Fruit fly (Drosophila melanogaster) whole organism, embryonic: ENCODE data around the gene CG15725.
A peak's percentile ranks its signal among the peaks of the same experiment; 100 is the strongest.

Source experiments
- Atf6 ChIP-seq: fragments of 200-800 bp; sonication (Bioruptor generic); IDR thresholded peaks from 2 replicates; pipeline ENCODE4 v1.3.6; 2022; ENCODE audit warnings: missing biosample characterization, missing genetic modification characterization
- Awh ChIP-seq: fragments of 200-800 bp; sonication (Bioruptor generic); IDR thresholded peaks from 2 replicates; pipeline ENCODE4, ENCODE4 v1.3.6; 2022; ENCODE audit warnings: missing biosample characterization, missing genetic modification characterization
- B-H1 ChIP-seq: fragments of 200-800 bp; sonication (Bioruptor generic); IDR thresholded peaks from 3 replicates; pipeline ENCODE4 v1.3.6; 2022; ENCODE audit warnings: missing biosample characterization, missing genetic modification characterization
- B-H2 ChIP-seq: fragments of 200-800 bp; sonication (Bioruptor generic); optimal IDR thresholded peaks from 2 replicates; lab custom pipeline; 2018; ENCODE audit warnings: missing biosample characterization, mild to moderate bottlenecking, missing genetic modification characterization
- Bdp1 ChIP-seq: fragments of 200-800 bp; sonication (Bioruptor generic); optimal IDR thresholded peaks from 3 replicates; lab custom pipeline; 2016; ENCODE audit warnings: missing biosample characterization, missing genetic modification characterization
- CG11093 ChIP-seq: fragments of 200-800 bp; sonication (Bioruptor generic); IDR thresholded peaks from 3 replicates; pipeline ENCODE4 v1.3.6; 2022; ENCODE audit warnings: missing biosample characterization, missing genetic modification characterization
- CG11504 ChIP-seq: fragments of 200-800 bp; sonication (Bioruptor generic); optimal IDR thresholded peaks from 3 replicates; lab custom pipeline; 2019; ENCODE audit warnings: missing biosample characterization, mild to moderate bottlenecking, missing genetic modification characterization, moderate library complexity
- CG11696 ChIP-seq: fragments of 200-800 bp; sonication (Bioruptor generic); IDR thresholded peaks from 2 replicates; pipeline ENCODE4 v1.3.6; 2022; ENCODE audit warnings: missing biosample characterization, missing genetic modification characterization
- CG16863 ChIP-seq: fragments of 200-800 bp; sonication (Bioruptor generic); optimal IDR thresholded peaks from 3 replicates; lab custom pipeline; 2016; ENCODE audit warnings: missing biosample characterization, missing genetic modification characterization
- CG18011 ChIP-seq: fragments of 200-800 bp; sonication (Bioruptor generic); optimal IDR thresholded peaks from 2 replicates; lab custom pipeline; 2017; ENCODE audit warnings: missing biosample characterization, missing genetic modification characterization, mild to moderate bottlenecking, moderate library complexity, missing genotype
- CG2116 ChIP-seq: fragments of 200-800 bp; sonication (Bioruptor generic); optimal IDR thresholded peaks from 3 replicates; lab custom pipeline; 2018; ENCODE audit warnings: missing biosample characterization, mild to moderate bottlenecking, missing genetic modification characterization
- CG30403 ChIP-seq: fragments of 200-800 bp; sonication (Bioruptor generic); optimal IDR thresholded peaks from 3 replicates; lab custom pipeline; 2016; ENCODE audit warnings: missing biosample characterization, missing genetic modification characterization
- CG3065 ChIP-seq: fragments of 200-800 bp; sonication (Bioruptor generic); optimal IDR thresholded peaks from 2 replicates; lab custom pipeline; 2016; ENCODE audit warnings: missing biosample characterization, missing genetic modification characterization
- CG32772 ChIP-seq: fragments of 200-800 bp; sonication (Bioruptor generic); IDR thresholded peaks from 2 replicates; pipeline ENCODE4 v1.3.6; 2022; ENCODE audit warnings: missing biosample characterization, missing genetic modification characterization
- CG34224 ChIP-seq: fragments of 200-800 bp; sonication (Bioruptor generic); IDR thresholded peaks from 3 replicates; pipeline ENCODE4 v1.3.6; 2022; ENCODE audit warnings: missing biosample characterization, missing genetic modification characterization; ENCODE audit not compliant: partially characterized antibody
- CG4328 ChIP-seq: fragments of 200-800 bp; sonication (Bioruptor generic); optimal IDR thresholded peaks from 3 replicates; lab custom pipeline; 2017; ENCODE audit warnings: missing biosample characterization, missing genetic modification reagents, missing genetic modification characterization
- CG4360 ChIP-seq: fragments of 200-800 bp; sonication (Bioruptor generic); IDR thresholded peaks from 2 replicates; pipeline ENCODE4 v1.3.6; 2022; ENCODE audit warnings: missing biosample characterization, missing genetic modification characterization
- CG5245 ChIP-seq: fragments of 200-800 bp; sonication (Bioruptor generic); optimal IDR thresholded peaks from 3 replicates; lab custom pipeline; 2016; ENCODE audit warnings: missing biosample characterization, missing genetic modification characterization
- CG6689 ChIP-seq: fragments of 200-800 bp; sonication (Bioruptor generic); IDR thresholded peaks from 2 replicates; pipeline ENCODE4 v1.3.6; 2022; ENCODE audit warnings: missing biosample characterization, missing genetic modification characterization
- CG7745 ChIP-seq: fragments of 200-800 bp; sonication (Bioruptor generic); optimal IDR thresholded peaks from 2 replicates; lab custom pipeline; 2018; ENCODE audit warnings: missing biosample characterization, mild to moderate bottlenecking, missing genetic modification characterization, moderate library complexity
- CG8388 ChIP-seq: fragments of 200-800 bp; sonication (Bioruptor generic); optimal IDR thresholded peaks from 2 replicates; lab custom pipeline; 2019; ENCODE audit warnings: missing biosample characterization, mild to moderate bottlenecking, missing genetic modification characterization, moderate library complexity
- CG9727 ChIP-seq: fragments of 200-800 bp; sonication (Bioruptor generic); optimal IDR thresholded peaks from 3 replicates; lab custom pipeline; 2017; ENCODE audit warnings: missing biosample characterization, mild to moderate bottlenecking, missing genetic modification characterization
- CG9876 ChIP-seq: fragments of 200-800 bp; sonication (Bioruptor generic); optimal IDR thresholded peaks from 2 replicates; lab custom pipeline; 2016; ENCODE audit warnings: missing biosample characterization, missing genetic modification characterization
- Chrac-16 ChIP-seq: fragments of 200-800 bp; sonication (Bioruptor generic); optimal IDR thresholded peaks from 3 replicates; lab custom pipeline; 2016; ENCODE audit warnings: missing biosample characterization, missing genetic modification characterization
- CoRest ChIP-seq: fragments of 200-800 bp; sonication (Bioruptor generic); optimal IDR thresholded peaks from 3 replicates; lab custom pipeline; 2018; ENCODE audit warnings: missing biosample characterization, mild to moderate bottlenecking, missing genetic modification characterization, moderate library complexity
- D ChIP-seq, 2 experiments: fragments of 200-800 bp in 1 of 2; fragments of >200 bp in 1 of 2; sonication (Bioruptor generic) in 1 of 2; optimal IDR thresholded peaks; 2 replicates in 1 of 2; 3 replicates in 1 of 2; lab custom pipeline; 2017; ENCODE audit warnings: mild to moderate bottlenecking in 1 of 2, missing biosample characterization in 1 of 2, missing genetic modification characterization in 1 of 2, missing genetic modification reagents in 1 of 2
- Hr3 ChIP-seq: fragments of 200-800 bp; sonication (Bioruptor generic); optimal IDR thresholded peaks from 3 replicates; lab custom pipeline; 2016; ENCODE audit warnings: missing biosample characterization, missing genetic modification characterization
- MESR4 ChIP-seq: fragments of 200-800 bp; sonication (Bioruptor generic); optimal IDR thresholded peaks from 2 replicates; lab custom pipeline; 2018; ENCODE audit warnings: missing biosample characterization, mild to moderate bottlenecking, missing genetic modification characterization, moderate library complexity
- Med ChIP-seq: fragments of 200-800 bp; sonication (Bioruptor generic); peaks from one replicate; lab custom pipeline; 2016; ENCODE audit warnings: missing biosample characterization, missing genetic modification characterization, mild to moderate bottlenecking, inconsistent platforms, moderate library complexity
- NC2α ChIP-seq: fragments of 200-800 bp; sonication (Bioruptor generic); optimal IDR thresholded peaks from 2 replicates; lab custom pipeline; 2016; ENCODE audit warnings: missing biosample characterization, missing genetic modification characterization
- Nf-YA ChIP-seq: fragments of 200-800 bp; sonication (Bioruptor generic); IDR thresholded peaks from 2 replicates; pipeline ENCODE4 v1.3.6; 2022; ENCODE audit warnings: missing biosample characterization, missing genetic modification characterization
- cg ChIP-seq: fragments of 200-800 bp; sonication (Bioruptor generic); optimal IDR thresholded peaks from 3 replicates; lab custom pipeline; 2019; ENCODE audit warnings: missing biosample characterization, mild to moderate bottlenecking, missing genetic modification characterization, moderate library complexity
- croc ChIP-seq: fragments of 200-800 bp; sonication (Bioruptor generic); conservative IDR thresholded peaks from 3 replicates; pipeline ENCODE4 v1.3.6; 2022; ENCODE audit warnings: missing biosample characterization, missing genetic modification characterization
- dm ChIP-seq: fragments of 200-800 bp; sonication (Bioruptor generic); optimal IDR thresholded peaks from 3 replicates; lab custom pipeline; 2016; ENCODE audit warnings: missing biosample characterization, missing genetic modification characterization
- dysf ChIP-seq: fragments of 200-800 bp; sonication (Bioruptor generic); IDR thresholded peaks from 3 replicates; pipeline ENCODE4 v1.3.6; 2022; ENCODE audit warnings: missing biosample characterization, missing genetic modification characterization
- ewg ChIP-seq: fragments of 200-800 bp; sonication (Bioruptor generic); optimal IDR thresholded peaks from 3 replicates; lab custom pipeline; 2017; ENCODE audit warnings: mild to moderate bottlenecking, missing biosample characterization, missing genetic modification reagents, missing genetic modification characterization
- gsb-n ChIP-seq: fragments of 200-800 bp; sonication (Bioruptor generic); optimal IDR thresholded peaks from 3 replicates; lab custom pipeline; 2018; ENCODE audit warnings: missing biosample characterization, mild to moderate bottlenecking, missing genetic modification characterization
- her ChIP-seq: fragments of 200-800 bp; sonication (Bioruptor generic); optimal IDR thresholded peaks from 2 replicates; lab custom pipeline; 2016; ENCODE audit warnings: missing biosample characterization, missing genetic modification characterization
- jigr1 ChIP-seq: fragments of 200-800 bp; sonication (Bioruptor generic); IDR thresholded peaks from 3 replicates; pipeline ENCODE4 v1.3.6; 2022; ENCODE audit warnings: missing biosample characterization, missing genetic modification characterization
- kay ChIP-seq: fragments of 200-800 bp; sonication (Bioruptor generic); optimal IDR thresholded peaks from 2 replicates; lab custom pipeline; 2016; ENCODE audit warnings: missing biosample characterization, missing genetic modification characterization
- odd ChIP-seq: fragments of 200-800 bp; sonication (Bioruptor generic); optimal IDR thresholded peaks from 2 replicates; lab custom pipeline; 2017; ENCODE audit warnings: missing biosample characterization, mild to moderate bottlenecking, missing genetic modification characterization
- scrt ChIP-seq: fragments of 200-800 bp; sonication (Bioruptor generic); optimal IDR thresholded peaks from 2 replicates; lab custom pipeline; 2018; ENCODE audit warnings: missing biosample characterization, mild to moderate bottlenecking, missing genetic modification characterization, moderate library complexity
- seq ChIP-seq: fragments of 200-800 bp; sonication (Bioruptor generic); IDR thresholded peaks from 2 replicates; pipeline ENCODE4 v1.3.6; 2022; ENCODE audit warnings: missing biosample characterization, missing genetic modification characterization
- slp2 ChIP-seq: fragments of 200-800 bp; sonication (Bioruptor generic); optimal IDR thresholded peaks from 2 replicates; lab custom pipeline; 2016; ENCODE audit warnings: missing biosample characterization, missing genetic modification characterization
- sna ChIP-seq: fragments of 200-800 bp; sonication (Bioruptor generic); IDR thresholded peaks from 2 replicates; pipeline ENCODE4 v1.3.6; 2022; ENCODE audit warnings: missing biosample characterization, missing genetic modification characterization; ENCODE audit not compliant: partially characterized antibody
- tio ChIP-seq: fragments of 200-800 bp; sonication (Bioruptor generic); optimal IDR thresholded peaks from 2 replicates; lab custom pipeline; 2017; ENCODE audit warnings: missing biosample characterization, missing genetic modification characterization, inconsistent platforms
- toy ChIP-seq: fragments of 200-800 bp; sonication (Bioruptor generic); IDR thresholded peaks from 2 replicates; pipeline ENCODE4 v1.3.6; 2022; ENCODE audit warnings: missing biosample characterization, missing genetic modification characterization
- zf30C ChIP-seq: fragments of 200-800 bp; sonication (Bioruptor generic); optimal IDR thresholded peaks from 3 replicates; lab custom pipeline; 2018; ENCODE audit warnings: missing biosample characterization, mild to moderate bottlenecking, missing genetic modification characterization

Gene CG15725

DNA sequence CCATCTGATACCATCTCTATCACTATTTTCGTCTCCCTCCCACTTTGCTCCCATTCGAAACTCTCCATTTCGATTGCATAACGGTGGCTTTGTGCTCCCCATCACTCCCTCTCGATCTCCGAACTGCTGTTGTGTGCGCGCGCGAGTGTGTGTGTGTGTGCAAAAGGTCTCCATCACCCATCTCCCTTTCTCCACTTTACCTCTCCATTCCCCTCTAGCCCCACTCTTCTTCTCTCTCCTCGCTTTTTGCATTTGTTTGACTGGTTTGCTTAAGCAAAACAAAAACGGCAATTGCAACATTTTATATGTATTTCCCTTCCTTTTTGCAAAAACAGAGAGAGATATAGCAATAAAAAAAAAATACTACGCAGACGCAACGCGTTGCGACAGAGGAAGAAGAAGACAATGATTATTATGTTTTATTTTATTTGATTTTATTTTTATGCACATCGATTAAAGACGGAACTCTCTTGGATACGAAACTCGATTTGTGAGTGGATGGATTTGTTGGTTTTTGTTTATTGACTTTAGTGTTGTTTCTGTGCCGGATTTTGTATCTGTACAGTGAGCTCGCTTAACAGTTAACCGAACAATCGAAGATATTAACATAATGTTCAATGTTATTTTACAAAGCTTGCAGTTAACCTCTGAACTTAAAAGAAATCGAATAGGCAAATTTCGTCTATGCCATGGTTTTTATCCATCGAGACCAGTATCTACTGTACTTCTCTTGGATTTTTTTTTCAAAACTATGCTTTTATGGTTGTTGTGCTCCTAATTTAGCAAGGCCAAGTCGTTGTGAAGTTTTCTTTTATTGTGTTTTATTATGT lies 35.8 kb upstream of the CG15725 start (continued):
- TF ChIP-seq CG3065 (GFP tag; lab: Kevin White, UChicago) (no peak), CG8388 (GFP tag; lab: Kevin White, UChicago) (peak; percentile 41), her (peak; percentile 79), cg (GFP tag; lab: Kevin White, UChicago) (peak; percentile 27), CG5245 (GFP tag; lab: Kevin White, UChicago) (peak; percentile 46), ewg (peak; percentile 10), CG2116 (GFP tag; lab: Kevin White, UChicago) (peak; percentile 23), gsb-n (tag; lab: Kevin White, UChicago) (peak; percentile 39), dysf (GFP tag; lab: Robert Waterston, UW) (peak; percentile 83), Nf-YA (GFP tag; lab: Robert Waterston, UW) (0 out of 2 replicates have a peak, but pooled peaks have one; percentile 32), tio (GFP tag; lab: Kevin White, UChicago) (peak; percentile 63), kay (GFP tag; lab: Kevin White, UChicago) (no peak), CG11696 (GFP tag; lab: Robert Waterston, UW) (peak; percentile 36; the same call in 1 of the 2 replicates), MESR4 (no peak), Hr3 (GFP tag; lab: Kevin White, UChicago) (peak; percentile 28), CG32772 (GFP tag; lab: Robert Waterston, UW) (peak; percentile 46), CG11093 (GFP tag; lab: Robert Waterston, UW) (peak; percentile 44; the same call in 1 of the 3 replicates), B-H1 (no peak; the same call in 2 of the 3 replicates), NC2α (GFP tag; lab: Kevin White, UChicago) (peak; percentile 25), CG11504 (tag; lab: Kevin White, UChicago) (peak; percentile 77), CG6689 (peak; percentile 66), Med (GFP tag; lab: Kevin White, UChicago) (peak; percentile 96), CG30403 (GFP tag; lab: Kevin White, UChicago) (peak; percentile 75), B-H2 (GFP tag; lab: Kevin White, UChicago) (peak; percentile 64), CG16863 (GFP tag; lab: Kevin White, UChicago) (peak; percentile 52), CG9727 (GFP tag; lab: Kevin White, UChicago) (peak; percentile 34), D (optimal IDR thresholded peaks at IDR 0.05; lab: Kevin White, UChicago) (no peak), D (GFP tag; optimal IDR thresholded peaks at IDR 0.05; lab: Kevin White, UChicago) (no peak), toy (GFP tag; lab: Robert Waterston, UW) (no peak), sna (no peak), jigr1 (GFP tag; lab: Robert Waterston, UW) (no peak), zf30C (no peak), CG9876 (GFP tag; lab: Kevin White, UChicago) (peak; percentile 16), scrt (GFP tag; lab: Kevin White, UChicago) (peak; percentile 67), CG4328 (GFP tag; lab: Kevin White, UChicago) (no peak), CG34224 (GFP tag; lab: Robert Waterston, UW) (no peak), odd (peak; percentile 24), slp2 (GFP tag; lab: Kevin White, UChicago) (peak; percentile 26), croc (no peak; the same call in 2 of the 3 replicates), Chrac-16 (GFP tag; lab: Kevin White, UChicago) (peak; percentile 67), dm (GFP tag; lab: Kevin White, UChicago) (no peak), CG18011 (GFP tag; lab: Kevin White, UChicago) (peak; percentile 60), seq (GFP tag; lab: Robert Waterston, UW) (peak; percentile 17; the same call in 1 of the 2 replicates), Atf6 (GFP tag; lab: Robert Waterston, UW) (peak; percentile 68), CG7745 (tag; lab: Kevin White, UChicago) (no peak), CG4360 (GFP tag; lab: Robert Waterston, UW) (no peak), CoRest (peak; percentile 77), Awh (GFP tag; lab: Robert Waterston, UW) (no peak), Bdp1 (GFP tag; lab: Kevin White, UChicago) (peak; percentile 40)
